Fruit fly (Drosophila melanogaster) whole organism, embryonic: ENCODE measurements around the gene mRpL20.

Experiments
- B-H2 ChIP-seq: fragments of 200-800 bp; sonication (Bioruptor generic); optimal IDR thresholded peaks from 2 replicates; lab custom pipeline; 2018; ENCODE audit warnings: missing biosample characterization, mild to moderate bottlenecking, missing genetic modification characterization
- Bgb ChIP-seq: fragments of 200-800 bp; sonication (Bioruptor generic); IDR thresholded peaks from 2 replicates; pipeline ENCODE4 v1.3.6; 2022; ENCODE audit warnings: missing biosample characterization, missing genetic modification characterization; ENCODE audit not compliant: partially characterized antibody
- CG1024 ChIP-seq: fragments of 200-800 bp; sonication (Bioruptor generic); IDR thresholded peaks from 2 replicates; pipeline ENCODE4 v1.3.6; 2022; ENCODE audit warnings: missing biosample characterization, missing genetic modification characterization
- CG10654 ChIP-seq: fragments of 200-800 bp; sonication (Bioruptor generic); optimal IDR thresholded peaks from 2 replicates; lab custom pipeline; 2016; ENCODE audit warnings: missing biosample characterization, missing genetic modification characterization
- CG12219 ChIP-seq: fragments of 200-800 bp; sonication (Bioruptor generic); optimal IDR thresholded peaks from 3 replicates; lab custom pipeline; 2018; ENCODE audit warnings: missing biosample characterization, mild to moderate bottlenecking, missing genetic modification characterization
- CG13424 ChIP-seq: fragments of 200-800 bp; sonication (Bioruptor generic); optimal IDR thresholded peaks from 2 replicates; lab custom pipeline; 2019; ENCODE audit warnings: missing biosample characterization, mild to moderate bottlenecking, missing genetic modification characterization, moderate library complexity
- CG1647 ChIP-seq: fragments of 200-800 bp; sonication (Bioruptor generic); optimal IDR thresholded peaks from 3 replicates; lab custom pipeline; 2016; ENCODE audit warnings: missing biosample characterization, missing genetic modification characterization
- CG16815 ChIP-seq: fragments of 200-800 bp; sonication (Bioruptor generic); optimal IDR thresholded peaks from 3 replicates; lab custom pipeline; 2017; ENCODE audit warnings: missing biosample characterization, mild to moderate bottlenecking, missing genetic modification characterization
- CG17802 ChIP-seq: fragments of 200-800 bp; sonication (Bioruptor generic); optimal IDR thresholded peaks from 2 replicates; lab custom pipeline; 2018; ENCODE audit warnings: missing biosample characterization, mild to moderate bottlenecking, missing genetic modification characterization, moderate library complexity
- CG18619 ChIP-seq: fragments of 200-800 bp; sonication (Bioruptor generic); optimal IDR thresholded peaks from 3 replicates; lab custom pipeline; 2017; ENCODE audit warnings: missing biosample characterization, mild to moderate bottlenecking, missing genetic modification characterization
- CG2202 ChIP-seq: fragments of 200-800 bp; sonication (Bioruptor generic); optimal IDR thresholded peaks from 2 replicates; lab custom pipeline; 2018; ENCODE audit warnings: missing biosample characterization, mild to moderate bottlenecking, missing genetic modification characterization
- CG2712 ChIP-seq: fragments of 200-800 bp; optimal IDR thresholded peaks from 3 replicates; lab custom pipeline; 2019; ENCODE audit warnings: missing biosample characterization, mild to moderate bottlenecking, missing genetic modification characterization, moderate library complexity
- CG4617 ChIP-seq: fragments of 200-800 bp; sonication (Bioruptor generic); optimal IDR thresholded peaks from 3 replicates; lab custom pipeline; 2016; ENCODE audit warnings: missing biosample characterization, missing genetic modification characterization, borderline replicate concordance
- CG6813 ChIP-seq: fragments of 200-800 bp; sonication (Bioruptor generic); optimal IDR thresholded peaks from 2 replicates; lab custom pipeline; 2017; ENCODE audit warnings: missing biosample characterization, missing genetic modification characterization, mild to moderate bottlenecking, moderate library complexity, missing genetic modification reagents
- CG7372 ChIP-seq: fragments of 200-800 bp; sonication (Bioruptor generic); IDR thresholded peaks from 2 replicates; pipeline ENCODE4 v1.3.6; 2022; ENCODE audit warnings: missing biosample characterization, missing genetic modification characterization
- CG8290 ChIP-seq, 3 experiments: fragments of 200-800 bp; sonication (Bioruptor generic); optimal IDR thresholded peaks; 2 replicates each; lab custom pipeline; 2016 to 2019; ENCODE audit warnings: missing biosample characterization in 3 of 3, missing genetic modification characterization in 3 of 3, mild to moderate bottlenecking in 2 of 3, moderate library complexity in 1 of 3
- CG8478 ChIP-seq: fragments of >200 bp; optimal IDR thresholded peaks from 2 replicates; lab custom pipeline; 2018
- CG8944 ChIP-seq: fragments of 200-800 bp; sonication (Bioruptor generic); optimal IDR thresholded peaks from 3 replicates; lab custom pipeline; 2016; ENCODE audit warnings: missing biosample characterization, missing genetic modification characterization
- CG9609 ChIP-seq: fragments of 200-800 bp; sonication (Bioruptor generic); optimal IDR thresholded peaks from 3 replicates; lab custom pipeline; 2016; ENCODE audit warnings: missing biosample characterization, missing genetic modification characterization
- Gsc ChIP-seq: fragments of 200-800 bp; sonication (Bioruptor generic); IDR thresholded peaks from 2 replicates; pipeline ENCODE4 v1.3.6; 2022; ENCODE audit warnings: missing biosample characterization, missing genetic modification characterization
- H15 ChIP-seq: fragments of 200-800 bp; sonication (Bioruptor generic); IDR thresholded peaks from 3 replicates; pipeline ENCODE4 v1.3.6; 2022; ENCODE audit warnings: missing biosample characterization, missing genetic modification characterization
- Hr39 ChIP-seq: fragments of >200 bp; optimal IDR thresholded peaks from 2 replicates; lab custom pipeline; 2017
- Myb ChIP-seq: fragments of 200-800 bp; sonication (Bioruptor generic); optimal IDR thresholded peaks from 2 replicates; lab custom pipeline; 2016; ENCODE audit warnings: missing biosample characterization, missing genetic modification characterization
- Neu2 ChIP-seq: fragments of 200-800 bp; sonication (Bioruptor generic); optimal IDR thresholded peaks from 3 replicates; lab custom pipeline; 2016; ENCODE audit warnings: missing biosample characterization, missing genetic modification characterization, borderline replicate concordance
- NfI ChIP-seq: fragments of 200-800 bp; sonication (Bioruptor generic); optimal IDR thresholded peaks from 3 replicates; lab custom pipeline; 2018; ENCODE audit warnings: missing biosample characterization, mild to moderate bottlenecking, missing genetic modification characterization, moderate library complexity
- Sin3A ChIP-seq: fragments of >200 bp; optimal IDR thresholded peaks from 2 replicates; lab custom pipeline; 2018
- Sry-δ ChIP-seq: fragments of 200-800 bp; sonication (Bioruptor generic); optimal IDR thresholded peaks from 2 replicates; lab custom pipeline; 2016; ENCODE audit warnings: missing biosample characterization, missing genetic modification characterization
- Xbp1 ChIP-seq: fragments of 200-800 bp; sonication (Bioruptor generic); optimal IDR thresholded peaks from 3 replicates; lab custom pipeline; 2016; ENCODE audit warnings: missing biosample characterization, mild to moderate bottlenecking, missing genetic modification characterization
- ase ChIP-seq: fragments of 200-800 bp; sonication (Bioruptor generic); IDR thresholded peaks from 3 replicates; pipeline ENCODE4 v1.3.6; 2022; ENCODE audit warnings: missing biosample characterization, missing genetic modification characterization
- bowl ChIP-seq: fragments of 200-800 bp; sonication (Bioruptor generic); IDR thresholded peaks from 2 replicates; pipeline ENCODE4 v1.3.6; 2022; ENCODE audit warnings: missing biosample characterization, missing genetic modification characterization
- cg ChIP-seq: fragments of 200-800 bp; sonication (Bioruptor generic); optimal IDR thresholded peaks from 3 replicates; lab custom pipeline; 2019; ENCODE audit warnings: missing biosample characterization, mild to moderate bottlenecking, missing genetic modification characterization, moderate library complexity
- crc ChIP-seq: fragments of 200-800 bp; sonication (Bioruptor generic); optimal IDR thresholded peaks from 2 replicates; lab custom pipeline; 2016; ENCODE audit warnings: missing biosample characterization, missing genetic modification characterization
- dysf ChIP-seq: fragments of 200-800 bp; sonication (Bioruptor generic); IDR thresholded peaks from 3 replicates; pipeline ENCODE4 v1.3.6; 2022; ENCODE audit warnings: missing biosample characterization, missing genetic modification characterization
- eve ChIP-seq, 2 experiments: fragments of >200 bp; optimal IDR thresholded peaks; 2 replicates each; lab custom pipeline; 2017; ENCODE audit warnings: missing biosample characterization in 2 of 2, missing genetic modification characterization in 2 of 2
- fd102C ChIP-seq: fragments of 200-800 bp; sonication (Bioruptor generic); optimal IDR thresholded peaks from 2 replicates; lab custom pipeline; 2018; ENCODE audit warnings: missing biosample characterization, mild to moderate bottlenecking, missing genetic modification characterization, moderate library complexity
- gce ChIP-seq: fragments of 200-800 bp; sonication (Bioruptor generic); IDR thresholded peaks from 3 replicates; pipeline ENCODE4 v1.3.6; 2022; ENCODE audit warnings: missing biosample characterization, missing genetic modification characterization
- hb ChIP-seq: fragments of 200-800 bp; sonication (Bioruptor generic); IDR thresholded peaks from 3 replicates; pipeline ENCODE4 v1.3.6; 2022; ENCODE audit warnings: missing biosample characterization, missing genetic modification characterization; ENCODE audit not compliant: partially characterized antibody
- inv ChIP-seq: fragments of 200-800 bp; sonication (Bioruptor generic); IDR thresholded peaks from 2 replicates; pipeline ENCODE4 v1.3.6; 2022; ENCODE audit warnings: missing biosample characterization, missing genetic modification characterization; ENCODE audit not compliant: partially characterized antibody
- kni ChIP-seq: fragments of 200-800 bp; sonication (Bioruptor generic); optimal IDR thresholded peaks from 3 replicates; lab custom pipeline; 2017; ENCODE audit warnings: mild to moderate bottlenecking, missing biosample characterization, missing genetic modification reagents, missing genetic modification characterization
- lov ChIP-seq, 2 experiments: fragments of 200-800 bp in 1 of 2; fragments of >200 bp in 1 of 2; sonication (Bioruptor generic) in 1 of 2; IDR thresholded peaks in 1 of 2; optimal IDR thresholded peaks in 1 of 2; 2 replicates in 1 of 2; 3 replicates in 1 of 2; pipeline versions ENCODE4 v1.3.6 to Lab custom; 2017 to 2022; ENCODE audit warnings: missing biosample characterization in 1 of 2, missing genetic modification characterization in 1 of 2
- org-1 ChIP-seq: fragments of 200-800 bp; sonication (Bioruptor generic); optimal IDR thresholded peaks from 2 replicates; lab custom pipeline; 2017; ENCODE audit warnings: missing biosample characterization, missing genetic modification characterization
- phol ChIP-seq: fragments of 200-800 bp; sonication (Bioruptor generic); optimal IDR thresholded peaks from 3 replicates; lab custom pipeline; 2018; ENCODE audit warnings: missing biosample characterization, mild to moderate bottlenecking, missing genetic modification characterization, moderate library complexity
- pnt ChIP-seq: fragments of 200-800 bp; sonication (Bioruptor generic); optimal IDR thresholded peaks from 3 replicates; lab custom pipeline; 2016; ENCODE audit warnings: missing biosample characterization, missing genetic modification characterization
- run ChIP-seq: fragments of 200-800 bp; sonication (Bioruptor generic); optimal IDR thresholded peaks from 3 replicates; lab custom pipeline; 2018; ENCODE audit warnings: missing biosample characterization, mild to moderate bottlenecking, missing genetic modification characterization
- so ChIP-seq: fragments of 200-800 bp; sonication (Bioruptor generic); IDR thresholded peaks from 3 replicates; pipeline ENCODE4 v1.3.6; 2022; ENCODE audit warnings: missing biosample characterization, missing genetic modification characterization
- tup ChIP-seq: fragments of 200-800 bp; sonication (Bioruptor generic); optimal IDR thresholded peaks from 2 replicates; lab custom pipeline; 2016; ENCODE audit warnings: missing biosample characterization, mild to moderate bottlenecking, missing genetic modification characterization, moderate library complexity
- unc-4 ChIP-seq: fragments of 200-800 bp; sonication (Bioruptor generic); IDR thresholded peaks from 2 replicates; pipeline ENCODE4 v1.3.6; 2022; ENCODE audit warnings: missing biosample characterization, missing genetic modification characterization; ENCODE audit not compliant: partially characterized antibody
- usp ChIP-seq: fragments of >200 bp; optimal IDR thresholded peaks from 2 replicates; lab custom pipeline; 2017; ENCODE audit warnings: missing biosample characterization, missing genetic modification characterization
- z ChIP-seq: fragments of 200-800 bp; sonication (Bioruptor generic); IDR thresholded peaks from 3 replicates; pipeline ENCODE4 v1.3.6; 2022; ENCODE audit warnings: missing biosample characterization, missing genetic modification characterization

Gene mRpL20

DNA sequence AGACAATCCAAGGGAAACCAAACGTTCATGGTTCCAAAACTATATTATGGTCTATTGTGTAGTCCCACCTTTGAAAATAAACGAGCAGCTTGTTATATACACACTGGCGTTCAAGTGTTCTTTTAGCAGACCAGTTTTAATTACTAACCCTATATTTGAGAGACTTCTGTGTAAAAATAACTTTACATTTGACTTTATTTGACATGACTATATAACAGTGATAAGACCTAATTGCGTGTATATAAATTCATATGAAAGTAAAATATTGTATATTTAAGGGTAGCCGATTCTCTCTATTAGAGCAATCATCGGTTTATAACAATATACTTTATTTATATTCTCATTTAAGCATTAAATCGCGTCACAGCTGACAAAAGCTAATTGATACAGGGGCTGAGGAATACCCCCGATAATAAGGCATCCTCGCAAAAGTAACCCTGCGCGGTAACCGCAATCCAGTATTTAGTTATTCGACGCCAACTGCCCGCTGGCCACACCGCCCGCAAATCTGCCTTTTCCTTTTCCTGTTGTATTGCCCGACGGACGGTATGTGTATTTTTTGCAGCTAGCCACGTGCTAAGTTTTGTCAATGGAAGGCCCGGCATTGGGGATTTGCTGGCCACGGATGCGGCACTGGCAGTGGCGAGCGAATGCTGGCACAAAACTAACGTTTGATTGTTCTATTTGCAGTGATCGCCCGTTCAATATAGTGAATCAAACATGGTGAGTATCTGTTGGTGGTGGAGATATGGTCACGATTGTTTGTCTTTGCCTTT, 23.8 kb upstream of the mRpL20 start, which contains the start of gene RpS4 (continued):
- TF ChIP-seq lov (optimal IDR thresholded peaks at IDR 0.05; lab: Kevin White, UChicago) (no peak), lov (GFP tag; IDR thresholded peaks at IDR 0.05; lab: Robert Waterston, UW) (peak; percentile 96), CG2712 (tag; lab: Kevin White, UChicago) (peak; percentile 78), CG1024 (peak; percentile 82), CG4617 (GFP tag; lab: Kevin White, UChicago) (peak; percentile 68), CG8944 (GFP tag; lab: Kevin White, UChicago) (peak; percentile 74), fd102C (GFP tag; lab: Kevin White, UChicago) (peak; percentile 86), CG1647 (peak; percentile 74), B-H2 (peak; percentile 98), CG10654 (peak; percentile 74), dysf (peak; percentile 78), Sin3A (lab: Kevin White, UChicago) (no peak), pnt (GFP tag; lab: Kevin White, UChicago) (peak; percentile 63), gce (GFP tag; lab: Robert Waterston, UW) (peak; percentile 92), CG7372 (GFP tag; lab: Robert Waterston, UW) (peak; percentile 73), CG9609 (GFP tag; lab: Kevin White, UChicago) (peak; percentile 77), run (peak; percentile 89), CG13424 (tag; lab: Kevin White, UChicago) (peak; percentile 57), Xbp1 (GFP tag; lab: Kevin White, UChicago) (peak; percentile 82), CG16815 (GFP tag; lab: Kevin White, UChicago) (peak; percentile 60), org-1 (GFP tag; lab: Kevin White, UChicago) (peak; percentile 90), CG6813 (peak; percentile 97), Hr39 (lab: Kevin White, UChicago) (no peak), unc-4 (GFP tag; lab: Robert Waterston, UW) (no peak), Bgb (GFP tag; lab: Robert Waterston, UW) (peak; percentile 57; the same call in 1 of the 2 replicates), CG18619 (GFP tag; lab: Kevin White, UChicago) (peak; percentile 96), crc (GFP tag; lab: Kevin White, UChicago) (peak; percentile 72), inv (0 out of 2 replicates have a peak, but pooled peaks have one; percentile 13), ase (GFP tag; lab: Robert Waterston, UW) (peak; percentile 83), kni (GFP tag; lab: Kevin White, UChicago) (peak; percentile 91), CG12219 (GFP tag; lab: Kevin White, UChicago) (peak; percentile 95), NfI (GFP tag; lab: Kevin White, UChicago) (peak; percentile 96), tup (GFP tag; lab: Kevin White, UChicago) (peak; percentile 28), usp (GFP tag; lab: Kevin White, UChicago) (no peak), eve (GFP tag; optimal IDR thresholded peaks at IDR 0.05; lab: Kevin White, UChicago) (no peak), CG8290 (GFP tag; optimal IDR thresholded peaks at IDR 0.05; lab: Kevin White, UChicago) (peak; percentile 54), CG8290 (tag; optimal IDR thresholded peaks at IDR 0.05; lab: Kevin White, UChicago) (peak; percentile 92 to 98), phol (tag; lab: Kevin White, UChicago) (peak; percentile 72), so (GFP tag; lab: Robert Waterston, UW) (peak; percentile 68; the same call in 1 of the 3 replicates), H15 (peak; percentile 81), Myb (GFP tag; lab: Kevin White, UChicago) (peak; percentile 60), CG8478 (no peak), Neu2 (GFP tag; lab: Kevin White, UChicago) (peak; percentile 65), z (GFP tag; lab: Robert Waterston, UW) (peak; percentile 50; the same call in 1 of the 3 replicates), cg (GFP tag; lab: Kevin White, UChicago) (no peak), bowl (GFP tag; lab: Robert Waterston, UW) (peak; percentile 50; the same call in 1 of the 2 replicates), Gsc (GFP tag; lab: Robert Waterston, UW) (no peak), Sry-δ (GFP tag; lab: Kevin White, UChicago) (peak; percentile 54), hb (GFP tag; lab: Robert Waterston, UW) (no peak), CG17802 (tag; lab: Kevin White, UChicago) (peak; percentile 82), CG2202 (tag; lab: Kevin White, UChicago) (peak; percentile 91)
